Worm (Caenorhabditis elegans) whole organism, L2 larva: ENCODE measurements around the gene C39E6.2.

Source experiments
- ama-1 ChIP-seq: fragments of 150-350 bp; optimal IDR thresholded peaks from 2 replicates; lab custom pipeline; 2018; ENCODE audit warnings: inconsistent platforms
- nhr-11 ChIP-seq: fragments of 150-350 bp; optimal IDR thresholded peaks from 2 replicates; lab custom pipeline; 2014; ENCODE audit warnings: missing biosample characterization, missing genetic modification characterization
- nhr-23 ChIP-seq: fragments of 150-350 bp; optimal IDR thresholded peaks from 2 replicates; lab custom pipeline; 2014; ENCODE audit warnings: missing biosample characterization, missing genetic modification reagents, missing genetic modification characterization
- snpc-4 ChIP-seq: fragments of 150-350 bp; optimal IDR thresholded peaks from 2 replicates; lab custom pipeline; 2014; ENCODE audit warnings: missing biosample characterization, missing genetic modification characterization

ce11 chrX:4711698-4712329 is 43.1 kb downstream of the C39E6.2 start, which contains the start of the genes dnj-14 and glit-1:
- TF ChIP-seq ama-1 (lab: Kevin White, UChicago), result no peak
- peak; percentile 66 for TF ChIP-seq snpc-4
- no peak for TF ChIP-seq nhr-23
- TF ChIP-seq nhr-11, result no peak
